Worm (Caenorhabditis elegans) whole organism, mixed stage, embryonic: ENCODE data around the gene srh-147.
"Not testable (repeated sequence)": the region's sequence is repeated elsewhere in the genome, so short reads cannot be mapped to it uniquely, and the experiment has no call there.

ENCODE experiments used
- bed-3 ChIP-seq: fragments of 200-800 bp; sonication (Bioruptor generic); optimal IDR thresholded peaks from 3 replicates; lab custom pipeline; 2018; ENCODE audit warnings: mild to moderate bottlenecking, missing genetic modification characterization, moderate library complexity, missing compliant biosample characterization
- ces-1 ChIP-seq: fragments of 150-350 bp; optimal IDR thresholded peaks from 2 replicates; lab custom pipeline; 2014; ENCODE audit warnings: missing biosample characterization, missing genetic modification reagents, missing genetic modification characterization
- drap-1 ChIP-seq: fragments of 200-800 bp; sonication (Bioruptor generic); optimal IDR thresholded peaks from 3 replicates; lab custom pipeline; 2018; ENCODE audit warnings: mild to moderate bottlenecking, missing genetic modification characterization, missing compliant biosample characterization
- elt-1 ChIP-seq: sonication (generic microtip); optimal IDR thresholded peaks from 2 replicates; lab custom pipeline; 2017; ENCODE audit warnings: missing genetic modification characterization, mild to moderate bottlenecking, missing compliant biosample characterization, antibody characterized with exemption, moderate library complexity, borderline replicate concordance; ENCODE audit not compliant: insufficient read depth
- lin-13 ChIP-seq: fragments of 150-350 bp; optimal IDR thresholded peaks from 2 replicates; lab custom pipeline; 2014; ENCODE audit warnings: missing biosample characterization, missing genetic modification characterization
- nhr-28 ChIP-seq: fragments of 150-350 bp; optimal IDR thresholded peaks from 2 replicates; lab custom pipeline; 2014; ENCODE audit warnings: missing biosample characterization, missing genetic modification characterization
- snpc-4 ChIP-seq: fragments of 150-350 bp; optimal IDR thresholded peaks from 2 replicates; lab custom pipeline; 2014; ENCODE audit warnings: missing biosample characterization, missing genetic modification characterization
- unc-62 ChIP-seq: fragments of 150-350 bp; optimal IDR thresholded peaks from 2 replicates; lab custom pipeline; 2014; ENCODE audit warnings: missing biosample characterization, missing genetic modification reagents, missing genetic modification characterization
- zip-8 ChIP-seq: fragments of 150-350 bp; optimal IDR thresholded peaks from 2 replicates; lab custom pipeline; 2014; ENCODE audit warnings: missing biosample characterization, missing genetic modification characterization

DNA sequence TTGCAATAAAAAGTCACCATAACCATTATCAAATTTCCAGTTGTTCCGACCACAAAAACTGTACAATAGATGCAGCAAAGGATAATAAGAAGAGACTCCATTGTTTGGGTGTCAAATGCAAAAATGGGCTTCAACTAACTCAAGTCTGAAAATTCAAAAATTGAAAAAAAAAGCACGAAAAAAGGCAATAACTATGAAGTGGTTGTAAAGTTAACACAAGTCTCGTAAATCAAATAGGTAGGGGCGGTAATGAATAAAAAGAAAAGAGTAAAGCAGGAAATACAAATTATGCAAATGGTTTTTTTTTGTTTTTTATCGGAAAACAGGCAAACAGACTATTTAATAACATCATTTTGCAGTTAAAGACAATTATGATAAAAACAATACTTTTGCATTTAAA, 42.7 kb downstream of the srh-147 start, which contains the start of gene srsx-38:
- not testable (repeated sequence) for TF ChIP-seq drap-1; snpc-4 (tag; lab: Kevin White, UChicago); ces-1 (GFP tag; lab: Kevin White, UChicago); elt-1 (tag; lab: Kevin White, UChicago); zip-8 (tag; lab: Kevin White, UChicago); unc-62; nhr-28 (tag; lab: Kevin White, UChicago); lin-13 (tag; lab: Kevin White, UChicago); bed-3
